Fruit fly (Drosophila melanogaster) whole organism, wandering third instar larva: ENCODE results near the gene Alg10.
A peak's percentile ranks its signal among the peaks of the same experiment; 100 is the strongest.

Experiments
- Dif ChIP-seq: fragments of 200-275, 200-300 bp; sonication (Bioruptor generic); optimal IDR thresholded peaks from 2 replicates; lab custom pipeline; 2018; ENCODE audit warnings: missing biosample characterization, missing genetic modification characterization; ENCODE audit not compliant: partially characterized antibody
- GATAd ChIP-seq: sonication (Bioruptor generic); optimal IDR thresholded peaks from 2 replicates; lab custom pipeline; 2016; ENCODE audit warnings: missing biosample characterization, missing genetic modification characterization
- HLH106 ChIP-seq: fragments of 200-800 bp; optimal IDR thresholded peaks from 3 replicates; lab custom pipeline; 2019; ENCODE audit warnings: missing biosample characterization, mild to moderate bottlenecking, missing genetic modification characterization, moderate library complexity
- Hnf4 ChIP-seq: fragments of 200-800 bp; sonication (Bioruptor generic); optimal IDR thresholded peaks from 2 replicates; lab custom pipeline; 2016; ENCODE audit warnings: missing biosample characterization, mild to moderate bottlenecking, missing genetic modification characterization
- Hr78 ChIP-seq: fragments of >200 bp; optimal IDR thresholded peaks from 2 replicates; lab custom pipeline; 2017; ENCODE audit warnings: missing biosample characterization, missing genetic modification characterization
- Hr83 ChIP-seq: fragments of 200-300 bp; sonication (Bioruptor generic); optimal IDR thresholded peaks from 2 replicates; lab custom pipeline; 2016; ENCODE audit warnings: missing biosample characterization, mild to moderate bottlenecking, missing genetic modification characterization, moderate library complexity; ENCODE audit not compliant: poor library complexity, severe bottlenecking
- Mio ChIP-seq: sonication (Bioruptor generic); optimal IDR thresholded peaks from 2 replicates; lab custom pipeline; 2016; ENCODE audit warnings: missing biosample characterization, missing genetic modification characterization
- OdsH ChIP-seq: fragments of 200-800 bp; sonication (Bioruptor generic); optimal IDR thresholded peaks from 2 replicates; lab custom pipeline; 2016; ENCODE audit warnings: missing biosample characterization, mild to moderate bottlenecking, missing genetic modification characterization
- br ChIP-seq: fragments of 200-800 bp; sonication (Bioruptor generic); optimal IDR thresholded peaks from 2 replicates; lab custom pipeline; 2016; ENCODE audit warnings: missing biosample characterization, missing genetic modification characterization
- foxo ChIP-seq, 2 experiments: fragments of 200-800 bp; sonication (Bioruptor generic); optimal IDR thresholded peaks; 2 replicates in 1 of 2; 3 replicates in 1 of 2; lab custom pipeline; 2016 to 2017; ENCODE audit warnings: missing biosample characterization in 2 of 2, missing genetic modification characterization in 2 of 2
- pan ChIP-seq: fragments of >200 bp; optimal IDR thresholded peaks from 2 replicates; lab custom pipeline; 2017
- rgr ChIP-seq: fragments of 200-800 bp; sonication (Bioruptor generic); optimal IDR thresholded peaks from 3 replicates; lab custom pipeline; 2016; ENCODE audit warnings: missing biosample characterization, mild to moderate bottlenecking, missing genetic modification characterization
- sage ChIP-seq: fragments of 200-800 bp; sonication (Bioruptor generic); optimal IDR thresholded peaks from 2 replicates; lab custom pipeline; 2016; ENCODE audit warnings: missing biosample characterization, mild to moderate bottlenecking, missing genetic modification characterization
- usp ChIP-seq: fragments of >200 bp; optimal IDR thresholded peaks from 2 replicates; lab custom pipeline; 2017; ENCODE audit warnings: missing biosample characterization, missing genetic modification characterization

The Alg10 gene

DNA sequence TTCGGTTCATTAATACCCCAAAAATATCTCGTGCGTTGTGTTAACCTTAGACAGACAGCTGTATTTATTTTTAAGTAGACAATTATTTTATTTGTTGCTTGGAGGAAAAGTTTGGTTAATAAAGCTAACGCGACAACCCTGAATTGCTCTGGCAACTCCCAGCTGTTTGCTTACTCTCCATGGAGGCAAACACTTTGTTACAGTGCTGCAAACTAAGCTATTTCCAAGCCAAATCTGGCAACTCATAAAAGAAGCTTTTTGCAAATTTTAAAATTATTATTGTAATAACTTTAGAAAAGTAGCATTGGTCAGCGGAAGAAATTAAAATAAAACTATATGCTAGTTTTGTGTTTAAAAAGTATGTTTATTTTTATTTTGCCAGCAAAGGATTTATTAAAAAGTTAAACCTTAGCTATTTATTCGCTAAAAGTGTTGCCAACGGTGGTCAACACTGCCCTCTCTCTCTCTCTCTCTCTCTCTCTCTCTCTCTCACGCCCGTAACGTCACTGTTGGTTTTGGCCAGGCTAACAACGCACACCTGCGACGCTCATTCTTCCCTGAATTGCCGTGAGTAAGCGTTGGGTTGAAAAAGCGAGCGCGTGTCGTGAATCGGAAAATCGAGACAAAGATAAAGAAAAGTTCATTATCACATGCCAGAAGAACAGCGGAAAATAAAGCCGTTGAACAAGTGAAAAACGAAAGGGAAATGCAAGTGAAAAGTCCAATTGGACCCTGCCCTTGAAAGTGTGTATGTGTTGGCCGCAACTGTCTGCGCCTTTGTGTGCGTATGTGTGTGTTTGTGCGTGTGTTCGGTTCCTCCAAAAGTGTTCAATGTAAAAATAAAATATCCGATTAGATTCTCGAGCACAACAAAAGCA lies 50.7 kb downstream of the Alg10 start (continued):
- TF ChIP-seq HLH106 (tag; lab: Kevin White, UChicago) = peak; percentile 92
- TF ChIP-seq sage = peak; percentile 88
- peak; percentile 94 for TF ChIP-seq Hnf4 (GFP tag; lab: Kevin White, UChicago)
- no peak for TF ChIP-seq usp
- peak; percentile 76 for TF ChIP-seq Mio
- peak; percentile 83 for TF ChIP-seq Dif
- TF ChIP-seq OdsH (GFP tag; lab: Kevin White, UChicago) = peak; percentile 92
- TF ChIP-seq foxo (GFP tag; optimal IDR thresholded peaks at IDR 0.05; lab: Kevin White, UChicago) = peak; percentile 89 to 97

DNA sequence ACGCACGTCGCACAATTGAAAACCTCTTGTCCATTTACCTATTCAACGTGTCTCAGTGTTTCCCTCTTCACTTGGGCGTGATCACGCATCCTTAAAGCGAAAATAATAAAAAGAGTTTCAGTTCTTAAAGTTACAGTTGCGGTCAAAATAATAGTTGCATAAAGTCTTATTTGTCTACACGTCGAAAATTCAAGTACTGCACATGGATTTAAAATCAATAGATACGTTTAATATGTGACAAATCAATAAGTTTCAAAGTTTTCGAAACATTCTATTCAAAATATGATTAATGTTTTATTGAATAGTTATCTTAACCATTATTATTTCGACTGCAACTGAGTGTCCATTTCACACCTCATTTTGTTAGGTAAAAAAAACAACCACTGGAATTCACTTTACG lies 51.4 kb downstream of the Alg10 start:
- TF ChIP-seq HLH106 (tag; lab: Kevin White, UChicago) (no peak), usp (no peak), OdsH (GFP tag; lab: Kevin White, UChicago) (no peak), br (no peak), Hr78 (GFP tag; lab: Kevin White, UChicago) (no peak), Dif (no peak), GATAd (GFP tag; lab: Kevin White, UChicago) (no peak), rgr (no peak), pan (lab: Kevin White, UChicago) (no peak), Hr83 (no peak)
